Fruit fly (Drosophila melanogaster) whole organism, embryonic: ENCODE data around the gene CG9674.

ENCODE experiments used
- CG10959 ChIP-seq: fragments of 200-800 bp; sonication (Bioruptor generic); IDR thresholded peaks from 2 replicates; pipeline ENCODE4 v1.3.6; 2022; ENCODE audit warnings: missing biosample characterization, missing genetic modification characterization
- CG10979 ChIP-seq: fragments of 200-800 bp; sonication (Bioruptor generic); optimal IDR thresholded peaks from 2 replicates; lab custom pipeline; 2018; ENCODE audit warnings: missing biosample characterization, mild to moderate bottlenecking, missing genetic modification characterization, moderate library complexity
- CG12219 ChIP-seq: fragments of 200-800 bp; sonication (Bioruptor generic); optimal IDR thresholded peaks from 3 replicates; lab custom pipeline; 2018; ENCODE audit warnings: missing biosample characterization, mild to moderate bottlenecking, missing genetic modification characterization
- CG12236 ChIP-seq: fragments of 200-800 bp; sonication (Bioruptor generic); optimal IDR thresholded peaks from 2 replicates; lab custom pipeline; 2016; ENCODE audit warnings: missing biosample characterization, missing genetic modification characterization
- CG12769 ChIP-seq: fragments of 200-800 bp; sonication (Bioruptor generic); optimal IDR thresholded peaks from 2 replicates; lab custom pipeline; 2019; ENCODE audit warnings: missing biosample characterization, mild to moderate bottlenecking, missing genetic modification characterization, moderate library complexity
- CG13123 ChIP-seq: fragments of 200-800 bp; sonication (Bioruptor generic); optimal IDR thresholded peaks from 2 replicates; lab custom pipeline; 2016; ENCODE audit warnings: missing biosample characterization, missing genetic modification characterization
- CG14860 ChIP-seq: fragments of 200-800 bp; sonication (Bioruptor generic); IDR thresholded peaks from 3 replicates; pipeline ENCODE4 v1.3.6; 2022; ENCODE audit warnings: missing biosample characterization, missing genetic modification characterization; ENCODE audit not compliant: partially characterized antibody
- CG1529 ChIP-seq: fragments of 200-800 bp; sonication (Bioruptor generic); optimal IDR thresholded peaks from 3 replicates; lab custom pipeline; 2018; ENCODE audit warnings: missing biosample characterization, missing genetic modification characterization
- CG1603 ChIP-seq: fragments of 200-800 bp; sonication (Bioruptor generic); optimal IDR thresholded peaks from 2 replicates; lab custom pipeline; 2019; ENCODE audit warnings: missing biosample characterization, mild to moderate bottlenecking, missing genetic modification characterization, moderate library complexity
- CG18262 ChIP-seq: fragments of 200-800 bp; optimal IDR thresholded peaks from 3 replicates; lab custom pipeline; 2019; ENCODE audit warnings: missing biosample characterization, mild to moderate bottlenecking, missing genetic modification characterization, moderate library complexity
- CG18476 ChIP-seq: fragments of 200-800 bp; sonication (Bioruptor generic); optimal IDR thresholded peaks from 2 replicates; lab custom pipeline; 2016; ENCODE audit warnings: missing biosample characterization, mild to moderate bottlenecking, missing genetic modification characterization
- CG3995 ChIP-seq: fragments of 200-800 bp; sonication (Bioruptor generic); optimal IDR thresholded peaks from 3 replicates; lab custom pipeline; 2016; ENCODE audit warnings: missing biosample characterization, missing genetic modification characterization
- CG6654 ChIP-seq: fragments of 200-800 bp; sonication (Bioruptor generic); optimal IDR thresholded peaks from 2 replicates; lab custom pipeline; 2017; ENCODE audit warnings: missing biosample characterization, mild to moderate bottlenecking, missing genetic modification characterization
- CG7556 ChIP-seq: fragments of 200-800 bp; sonication (Bioruptor generic); optimal IDR thresholded peaks from 2 replicates; lab custom pipeline; 2017; ENCODE audit warnings: missing biosample characterization, mild to moderate bottlenecking, missing genetic modification characterization
- CG8765 ChIP-seq: fragments of 200-800 bp; sonication (Bioruptor generic); IDR thresholded peaks from 2 replicates; pipeline ENCODE4 v1.3.6; 2022; ENCODE audit warnings: missing biosample characterization, missing genetic modification characterization
- CkIIα-i1 ChIP-seq: fragments of 200-800 bp; sonication (Bioruptor generic); IDR thresholded peaks from 2 replicates; pipeline ENCODE4 v1.3.6; 2022; ENCODE audit warnings: missing biosample characterization, missing genetic modification characterization
- CoRest ChIP-seq: fragments of 200-800 bp; sonication (Bioruptor generic); optimal IDR thresholded peaks from 3 replicates; lab custom pipeline; 2018; ENCODE audit warnings: missing biosample characterization, mild to moderate bottlenecking, missing genetic modification characterization, moderate library complexity
- D ChIP-seq, 2 experiments: fragments of 200-800 bp in 1 of 2; fragments of >200 bp in 1 of 2; sonication (Bioruptor generic) in 1 of 2; optimal IDR thresholded peaks; 2 replicates in 1 of 2; 3 replicates in 1 of 2; lab custom pipeline; 2017; ENCODE audit warnings: mild to moderate bottlenecking in 1 of 2, missing biosample characterization in 1 of 2, missing genetic modification characterization in 1 of 2, missing genetic modification reagents in 1 of 2
- Drgx ChIP-seq: fragments of 200-800 bp; sonication (Bioruptor generic); IDR thresholded peaks from 2 replicates; pipeline ENCODE4 v1.3.6; 2022; ENCODE audit warnings: missing biosample characterization, missing genetic modification characterization
- Ets65A ChIP-seq: fragments of 200-800 bp; sonication (Bioruptor generic); peaks from one replicate; lab custom pipeline; 2016; ENCODE audit warnings: missing biosample characterization, missing genetic modification characterization
- Mrtf ChIP-seq: fragments of 200-800 bp; sonication (Bioruptor generic); IDR thresholded peaks from 3 replicates; pipeline ENCODE4 v1.3.6; 2022; ENCODE audit warnings: missing biosample characterization, missing genetic modification characterization
- Nf-YC ChIP-seq: fragments of 200-800 bp; optimal IDR thresholded peaks from 3 replicates; lab custom pipeline; 2019; ENCODE audit warnings: missing biosample characterization, mild to moderate bottlenecking, missing genetic modification characterization, moderate library complexity
- Ptx1 ChIP-seq: fragments of 200-800 bp; sonication (Bioruptor generic); IDR thresholded peaks from 2 replicates; pipeline ENCODE4 v1.3.6; 2022; ENCODE audit warnings: missing biosample characterization, missing genetic modification characterization
- Xbp1 ChIP-seq: fragments of 200-800 bp; sonication (Bioruptor generic); optimal IDR thresholded peaks from 3 replicates; lab custom pipeline; 2016; ENCODE audit warnings: missing biosample characterization, mild to moderate bottlenecking, missing genetic modification characterization
- Xrp1 ChIP-seq: fragments of 200-800 bp; sonication (Bioruptor generic); IDR thresholded peaks from 2 replicates; pipeline ENCODE4 v1.3.6; 2022; ENCODE audit warnings: missing biosample characterization, missing genetic modification characterization
- ab ChIP-seq: fragments of 200-800 bp; sonication (Bioruptor generic); optimal IDR thresholded peaks from 2 replicates; lab custom pipeline; 2016; ENCODE audit warnings: missing biosample characterization, missing genetic modification characterization
- bsh ChIP-seq, 2 experiments: fragments of 200-800 bp; sonication (Bioruptor generic); optimal IDR thresholded peaks; 2 replicates each; lab custom pipeline; 2017 to 2018; ENCODE audit warnings: mild to moderate bottlenecking in 2 of 2, missing biosample characterization in 2 of 2, missing genetic modification characterization in 2 of 2, moderate library complexity in 1 of 2
- da ChIP-seq: fragments of 200-800 bp; sonication (Bioruptor generic); optimal IDR thresholded peaks from 2 replicates; lab custom pipeline; 2016; ENCODE audit warnings: missing biosample characterization, missing genetic modification characterization
- dmrt11E ChIP-seq: fragments of 200-800 bp; sonication (Bioruptor generic); optimal IDR thresholded peaks from 3 replicates; lab custom pipeline; 2018; ENCODE audit warnings: missing biosample characterization, mild to moderate bottlenecking, missing genetic modification characterization, moderate library complexity
- exex ChIP-seq: fragments of 200-800 bp; sonication (Bioruptor generic); optimal IDR thresholded peaks from 4 replicates; lab custom pipeline; 2018; ENCODE audit warnings: missing biosample characterization, mild to moderate bottlenecking, missing genetic modification characterization, moderate library complexity
- gce ChIP-seq: fragments of 200-800 bp; sonication (Bioruptor generic); IDR thresholded peaks from 3 replicates; pipeline ENCODE4 v1.3.6; 2022; ENCODE audit warnings: missing biosample characterization, missing genetic modification characterization
- nau ChIP-seq: fragments of 200-800 bp; sonication (Bioruptor generic); optimal IDR thresholded peaks from 3 replicates; lab custom pipeline; 2017; ENCODE audit warnings: missing biosample characterization, mild to moderate bottlenecking, missing genetic modification characterization, missing genetic modification reagents
- nom ChIP-seq: fragments of 200-800 bp; sonication (Bioruptor generic); optimal IDR thresholded peaks from 2 replicates; lab custom pipeline; 2017; ENCODE audit warnings: missing biosample characterization, missing genetic modification characterization, mild to moderate bottlenecking, moderate library complexity, missing genetic modification reagents
- phol ChIP-seq: fragments of 200-800 bp; sonication (Bioruptor generic); optimal IDR thresholded peaks from 3 replicates; lab custom pipeline; 2018; ENCODE audit warnings: missing biosample characterization, mild to moderate bottlenecking, missing genetic modification characterization, moderate library complexity
- sens ChIP-seq: fragments of 200-800 bp; sonication (Bioruptor generic); peaks from one replicate; lab custom pipeline; 2016; ENCODE audit warnings: missing biosample characterization, missing genetic modification characterization
- shn ChIP-seq: fragments of 200-800 bp; sonication (Bioruptor generic); optimal IDR thresholded peaks from 3 replicates; lab custom pipeline; 2016; ENCODE audit warnings: missing biosample characterization, missing genetic modification characterization
- tup ChIP-seq: fragments of 200-800 bp; sonication (Bioruptor generic); optimal IDR thresholded peaks from 2 replicates; lab custom pipeline; 2016; ENCODE audit warnings: missing biosample characterization, mild to moderate bottlenecking, missing genetic modification characterization, moderate library complexity
- zen2 ChIP-seq: fragments of 200-800 bp; sonication (Bioruptor generic); IDR thresholded peaks from 3 replicates; pipeline ENCODE4 v1.3.6; 2022; ENCODE audit warnings: missing biosample characterization, missing genetic modification characterization; ENCODE audit not compliant: partially characterized antibody

Gene CG9674

DNA sequence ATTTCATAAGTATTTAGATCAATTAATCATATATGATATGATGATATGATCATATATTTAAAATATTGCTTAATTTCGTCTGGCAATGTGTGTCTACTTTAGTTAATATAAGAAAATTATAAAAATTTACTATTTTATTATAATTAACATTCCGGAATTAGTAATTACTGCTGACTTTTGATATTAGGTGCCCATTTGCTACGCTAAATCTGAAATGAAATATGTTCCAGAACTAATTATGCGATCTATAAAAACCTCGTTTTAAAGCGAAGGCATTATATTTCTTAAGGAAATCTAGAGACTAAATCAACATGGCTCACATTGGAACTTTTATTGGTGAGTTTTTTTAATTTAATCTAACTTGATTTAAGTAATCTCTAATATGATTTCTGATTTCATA, 52.3 kb downstream of the CG9674 start, which contains the start of gene CG42852:
Gene CG42852, plus strand, starts transcription at position 301 of the 400 bp plus-strand sequence.
- TF ChIP-seq CG6654 (GFP tag; lab: Kevin White, UChicago) (no peak), Nf-YC (tag; lab: Kevin White, UChicago) (no peak), Mrtf (GFP tag; lab: Robert Waterston, UW) (no peak), exex (tag; lab: Kevin White, UChicago) (no peak), CG14860 (no peak), shn (GFP tag; lab: Kevin White, UChicago) (no peak), CG10959 (GFP tag; lab: Robert Waterston, UW) (no peak)

dm6 chr3L:16752402-16753096, 55.0 kb downstream of the CG9674 start:
- TF ChIP-seq CG10979 (tag; lab: Kevin White, UChicago) (peak; percentile 32), zen2 (no peak), CG13123 (no peak), CG18476 (GFP tag; lab: Kevin White, UChicago) (no peak), da (GFP tag; lab: Kevin White, UChicago) (no peak), sens (peak; percentile 79), CG7556 (GFP tag; lab: Kevin White, UChicago) (no peak), Nf-YC (tag; lab: Kevin White, UChicago) (no peak), tup (GFP tag; lab: Kevin White, UChicago) (no peak), Xrp1 (GFP tag; lab: Robert Waterston, UW) (peak; percentile 24; the same call in 1 of the 2 replicates), CG1529 (GFP tag; lab: Kevin White, UChicago) (no peak), Ets65A (peak; percentile 26), CG1603 (peak; percentile 2), D (optimal IDR thresholded peaks at IDR 0.05; lab: Kevin White, UChicago) (no peak), D (GFP tag; optimal IDR thresholded peaks at IDR 0.05; lab: Kevin White, UChicago) (peak; percentile 11), bsh (GFP tag; optimal IDR thresholded peaks at IDR 0.05; lab: Kevin White, UChicago) (peak in 1 of 2 experiments; percentile 24), ab (GFP tag; lab: Kevin White, UChicago) (no peak), CG8765 (GFP tag; lab: Robert Waterston, UW) (no peak), CG18262 (tag; lab: Kevin White, UChicago) (peak; percentile 12), CG3995 (no peak), nom (GFP tag; lab: Kevin White, UChicago) (peak; percentile 84), Drgx (GFP tag; lab: Robert Waterston, UW) (peak; percentile 83), CoRest (tag; lab: Kevin White, UChicago) (no peak), CG12219 (GFP tag; lab: Kevin White, UChicago) (no peak), Ptx1 (no peak), CkIIα-i1 (GFP tag; lab: Robert Waterston, UW) (no peak), phol (tag; lab: Kevin White, UChicago) (peak; percentile 5), nau (no peak), CG12769 (no peak), dmrt11E (tag; lab: Kevin White, UChicago) (peak; percentile 11)
- TF ChIP-seq, all 482 proteins: peak for 12

dm6 chr3L:16751487-16752054, 56.0 kb downstream of the CG9674 start:
- TF ChIP-seq CG12236 (GFP tag; lab: Kevin White, UChicago) (no peak), gce (GFP tag; lab: Robert Waterston, UW) (no peak), Xbp1 (GFP tag; lab: Kevin White, UChicago) (no peak)
